Fruit fly (Drosophila melanogaster): Measurements from ENCODE around the gene CG3402.

Gene CG3402

DNA sequence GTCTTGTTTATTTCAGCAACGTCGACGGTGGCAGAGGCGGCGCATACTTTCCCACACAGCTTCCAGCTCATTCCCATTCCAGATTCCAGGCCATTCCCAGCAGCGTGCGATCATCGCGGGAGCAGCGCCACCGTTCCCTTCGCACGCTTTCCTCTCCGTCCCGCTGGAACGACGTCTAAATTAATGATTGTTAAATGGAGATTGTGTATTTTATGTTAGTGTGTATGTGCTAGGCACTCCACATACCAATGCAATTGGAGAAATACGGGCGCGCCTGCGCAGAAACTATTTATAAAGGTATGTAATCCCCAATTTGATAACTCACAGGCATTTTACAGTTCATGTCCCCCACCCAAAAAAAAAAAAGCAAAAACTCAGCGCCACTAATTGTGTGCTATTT is 11.2 kb downstream of the CG3402 start (continued):
- TF ChIP-seq Awh (GFP tag; IDR thresholded peaks at IDR 0.05) (peak; percentile 61; the same call in 1 of the 2 replicates), fd96Cb (tag; optimal IDR thresholded peaks at IDR 0.05) (no peak), Bgb (GFP tag; IDR thresholded peaks at IDR 0.05; ENCODE audit: partially characterized antibody) (0 out of 2 replicates have a peak, but pooled peaks have one; percentile 13), CG14441 (GFP tag; IDR thresholded peaks at IDR 0.05) (no peak), Hr51 (GFP tag; optimal IDR thresholded peaks at IDR 0.05) (no peak), CG10565 (GFP tag; optimal IDR thresholded peaks at IDR 0.05) (no peak), esg (GFP tag; conservative IDR thresholded peaks at IDR 0.05) (no peak), CG6813 (GFP tag; optimal IDR thresholded peaks at IDR 0.05) (no peak), CG13894 (tag; optimal IDR thresholded peaks at IDR 0.05) (no peak), CG2712 (tag; optimal IDR thresholded peaks at IDR 0.05) (no peak), CHES-1-like (GFP tag; optimal IDR thresholded peaks at IDR 0.05) (no peak), CG10274 (GFP tag; optimal IDR thresholded peaks at IDR 0.05) (no peak), ci (GFP tag; IDR thresholded peaks at IDR 0.05) (peak; percentile 79), CG9932 (GFP tag; IDR thresholded peaks at IDR 0.05) (no peak), CG13624 (GFP tag; optimal IDR thresholded peaks at IDR 0.05) (no peak), CG14667 (GFP tag; IDR thresholded peaks at IDR 0.05) (no peak), sens-2 (GFP tag; IDR thresholded peaks at IDR 0.05) (no peak), sens (GFP tag) (peak; percentile 56), chm (GFP tag; IDR thresholded peaks at IDR 0.05) (no peak), aop (GFP tag; IDR thresholded peaks at IDR 0.05) (no peak), CG4707 (GFP tag; optimal IDR thresholded peaks at IDR 0.05) (no peak), Adf1 (GFP tag; IDR thresholded peaks at IDR 0.05) (peak; percentile 32; the same call in 1 of the 2 replicates), inv (GFP tag; IDR thresholded peaks at IDR 0.05; ENCODE audit: partially characterized antibody) (no peak), Taf1 (GFP tag; IDR thresholded peaks at IDR 0.05) (no peak), Scr (GFP tag; IDR thresholded peaks at IDR 0.05; ENCODE audit: partially characterized antibody) (no peak), CG15269 (tag; optimal IDR thresholded peaks at IDR 0.05) (no peak), HLH4C (GFP tag; IDR thresholded peaks at IDR 0.05; ENCODE audit: partially characterized antibody) (no peak), CG8290 (GFP tag; optimal IDR thresholded peaks at IDR 0.05) (no peak), CG8290 (tag; optimal IDR thresholded peaks at IDR 0.05) (peak in 1 of 2 experiments; percentile 13), sob (GFP tag; IDR thresholded peaks at IDR 0.05) (peak; percentile 34; the same call in 1 of the 2 replicates), CG4360 (GFP tag; IDR thresholded peaks at IDR 0.05) (no peak), HmgD (GFP tag; optimal IDR thresholded peaks at IDR 0.05) (no peak), CG11695 (GFP tag; IDR thresholded peaks at IDR 0.05) (no peak)

DNA sequence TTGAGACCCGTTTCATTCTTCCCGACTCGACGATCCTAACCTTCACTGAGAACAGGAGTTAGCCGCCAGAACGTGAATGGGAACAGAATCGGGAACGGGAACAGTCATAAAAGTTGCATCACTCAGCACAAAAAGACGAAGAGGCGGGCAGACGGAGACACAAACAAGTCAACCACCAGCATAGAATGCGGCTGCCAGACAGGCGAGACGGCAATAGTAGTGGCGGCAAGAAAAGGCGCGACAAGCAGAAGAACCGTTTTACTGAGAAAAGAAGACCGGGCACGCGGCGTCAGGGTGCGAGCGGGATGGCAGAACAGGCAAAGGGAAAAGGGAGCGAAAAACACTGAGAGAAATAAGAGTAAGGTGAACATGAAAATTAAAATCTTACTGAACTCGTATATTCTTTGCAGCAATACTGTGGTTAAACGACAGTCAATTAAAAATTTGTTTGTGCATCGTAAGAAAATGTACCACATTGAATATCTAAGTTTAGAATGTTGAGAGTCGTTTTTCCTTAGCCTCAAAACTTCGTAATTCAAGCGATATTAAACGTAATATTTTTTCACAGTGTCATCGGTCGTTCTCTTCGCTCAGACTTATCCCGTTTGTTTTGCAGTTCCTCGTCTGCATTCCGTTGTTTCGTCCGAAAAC is 12.2 kb downstream of the CG3402 start:
- TF ChIP-seq Xbp1 (GFP tag; optimal IDR thresholded peaks at IDR 0.05) = peak; percentile 84
- peak; percentile 80 for TF ChIP-seq lilli (GFP tag; optimal IDR thresholded peaks at IDR 0.05)
- peak; percentile 14 for TF ChIP-seq CG9797 (GFP tag; optimal IDR thresholded peaks at IDR 0.05)
- TF ChIP-seq CG10565 (GFP tag; optimal IDR thresholded peaks at IDR 0.05) = peak; percentile 60
- TF ChIP-seq Dfd (GFP tag; optimal IDR thresholded peaks at IDR 0.05) = no peak
- peak; percentile 51 for TF ChIP-seq HmgZ (tag; optimal IDR thresholded peaks at IDR 0.05)
- peak; percentile 67; the same call in 2 of the 3 replicates for TF ChIP-seq gce (GFP tag; IDR thresholded peaks at IDR 0.05)
- TF ChIP-seq Opbp (GFP tag; IDR thresholded peaks at IDR 0.05; ENCODE audit: partially characterized antibody) = no peak
- peak; percentile 59 for TF ChIP-seq gsb (GFP tag; IDR thresholded peaks at IDR 0.05)
- peak; percentile 57; the same call in 3 of the 4 replicates for TF ChIP-seq Gug (GFP tag; IDR thresholded peaks at IDR 0.05)
- TF ChIP-seq Antp (GFP tag; optimal IDR thresholded peaks at IDR 0.05) = peak; percentile 85
- peak; percentile 88 for TF ChIP-seq CG1233 (GFP tag; optimal IDR thresholded peaks at IDR 0.05)
- peak; percentile 72 for TF ChIP-seq CG10366 (GFP tag; IDR thresholded peaks at IDR 0.05)
- peak; percentile 93 for TF ChIP-seq CG2199 (GFP tag; IDR thresholded peaks at IDR 0.05)
- peak; percentile 79 for TF ChIP-seq CG3281 (GFP tag; optimal IDR thresholded peaks at IDR 0.05)
- TF ChIP-seq chn (GFP tag; optimal IDR thresholded peaks at IDR 0.05) = peak; percentile 62
- peak; percentile 67 for TF ChIP-seq tx (GFP tag; optimal IDR thresholded peaks at IDR 0.05)
- peak; percentile 77 for TF ChIP-seq CG17328 (GFP tag; IDR thresholded peaks at IDR 0.05)
- TF ChIP-seq pum (GFP tag; optimal IDR thresholded peaks at IDR 0.05) = peak; percentile 78
- TF ChIP-seq vvl (GFP tag; IDR thresholded peaks at IDR 0.05) = peak; percentile 78

All from whole organism, embryonic.